Worm (Caenorhabditis elegans) whole organism, mixed stage, embryonic: ENCODE data around the gene tbb-1.
A peak's percentile ranks its signal among the peaks of the same experiment; 100 is the strongest.

Experiments used
- M03D4.4 ChIP-seq: sonication (generic microtip); optimal IDR thresholded peaks from 2 replicates; lab custom pipeline; 2017; ENCODE audit warnings: mild to moderate bottlenecking, missing genetic modification characterization, missing compliant biosample characterization
- bed-3 ChIP-seq: fragments of 200-800 bp; sonication (Bioruptor generic); optimal IDR thresholded peaks from 3 replicates; lab custom pipeline; 2018; ENCODE audit warnings: mild to moderate bottlenecking, missing genetic modification characterization, moderate library complexity, missing compliant biosample characterization
- blmp-1 ChIP-seq: fragments of 150-350 bp; optimal IDR thresholded peaks from 2 replicates; lab custom pipeline; 2014; ENCODE audit warnings: missing biosample characterization, missing genetic modification characterization
- ceh-39 ChIP-seq: fragments of 150-350 bp; optimal IDR thresholded peaks from 2 replicates; lab custom pipeline; 2014; ENCODE audit warnings: missing biosample characterization, missing genetic modification characterization
- ceh-83 ChIP-seq: fragments of 200-800 bp; sonication (Bioruptor generic); optimal IDR thresholded peaks from 2 replicates; lab custom pipeline; 2018; ENCODE audit warnings: mild to moderate bottlenecking, missing genetic modification characterization, missing compliant biosample characterization
- ces-1 ChIP-seq: fragments of 150-350 bp; optimal IDR thresholded peaks from 2 replicates; lab custom pipeline; 2014; ENCODE audit warnings: missing biosample characterization, missing genetic modification reagents, missing genetic modification characterization
- drap-1 ChIP-seq: fragments of 200-800 bp; sonication (Bioruptor generic); optimal IDR thresholded peaks from 3 replicates; lab custom pipeline; 2018; ENCODE audit warnings: mild to moderate bottlenecking, missing genetic modification characterization, missing compliant biosample characterization
- elt-1 ChIP-seq: sonication (generic microtip); optimal IDR thresholded peaks from 2 replicates; lab custom pipeline; 2017; ENCODE audit warnings: missing genetic modification characterization, mild to moderate bottlenecking, missing compliant biosample characterization, antibody characterized with exemption, moderate library complexity, borderline replicate concordance; ENCODE audit not compliant: insufficient read depth
- elt-3 ChIP-seq: fragments of 150-350 bp; optimal IDR thresholded peaks from 2 replicates; lab custom pipeline; 2014; ENCODE audit warnings: missing biosample characterization, missing genetic modification characterization
- flh-1 ChIP-seq: fragments of 200-800 bp; sonication (Bioruptor generic); optimal IDR thresholded peaks from 2 replicates; lab custom pipeline; 2018; ENCODE audit warnings: mild to moderate bottlenecking, missing genetic modification characterization, moderate library complexity, missing compliant biosample characterization
- hlh-1 ChIP-seq: fragments of 150-350 bp; optimal IDR thresholded peaks from 2 replicates; lab custom pipeline; 2014; ENCODE audit warnings: missing biosample characterization, missing genetic modification reagents, missing genetic modification characterization
- lin-13 ChIP-seq: fragments of 150-350 bp; optimal IDR thresholded peaks from 2 replicates; lab custom pipeline; 2014; ENCODE audit warnings: missing biosample characterization, missing genetic modification characterization
- lin-32 ChIP-seq: fragments of 200-800 bp; sonication (Bioruptor generic); optimal IDR thresholded peaks from 2 replicates; lab custom pipeline; 2018; ENCODE audit warnings: mild to moderate bottlenecking, missing genetic modification characterization, missing compliant biosample characterization
- lsy-2 ChIP-seq: fragments of 150-350 bp; optimal IDR thresholded peaks from 2 replicates; lab custom pipeline; 2014; ENCODE audit warnings: missing biosample characterization, missing genetic modification characterization
- mab-5 ChIP-seq: fragments of 150-350 bp; optimal IDR thresholded peaks from 2 replicates; lab custom pipeline; 2014; ENCODE audit warnings: missing biosample characterization, missing genetic modification characterization
- mep-1 ChIP-seq: fragments of 150-350 bp; optimal IDR thresholded peaks from 2 replicates; lab custom pipeline; 2017; ENCODE audit warnings: missing biosample characterization, missing genetic modification reagents, missing genetic modification characterization, inconsistent platforms
- mls-2 ChIP-seq: sonication (generic microtip); optimal IDR thresholded peaks from 2 replicates; lab custom pipeline; 2016; ENCODE audit warnings: mild to moderate bottlenecking, missing genetic modification characterization, moderate library complexity, missing compliant biosample characterization
- nhr-12 ChIP-seq: fragments of 150-350 bp; optimal IDR thresholded peaks from 2 replicates; lab custom pipeline; 2014; ENCODE audit warnings: missing biosample characterization, missing genetic modification characterization
- nhr-2 ChIP-seq: fragments of 150-350 bp; optimal IDR thresholded peaks from 2 replicates; lab custom pipeline; 2014; ENCODE audit warnings: missing biosample characterization, missing genetic modification characterization
- nhr-237 ChIP-seq: fragments of 150-350 bp; optimal IDR thresholded peaks from 2 replicates; lab custom pipeline; 2014; ENCODE audit warnings: missing biosample characterization, missing genetic modification characterization
- nhr-28 ChIP-seq: fragments of 150-350 bp; optimal IDR thresholded peaks from 2 replicates; lab custom pipeline; 2014; ENCODE audit warnings: missing biosample characterization, missing genetic modification characterization
- pha-4 ChIP-seq: fragments of 150-350 bp; optimal IDR thresholded peaks from 2 replicates; lab custom pipeline; 2018; ENCODE audit warnings: missing biosample characterization, missing genetic modification reagents, missing genetic modification characterization
- sem-2 ChIP-seq: fragments of 200-800 bp; sonication (Bioruptor generic); optimal IDR thresholded peaks from 2 replicates; lab custom pipeline; 2018; ENCODE audit warnings: mild to moderate bottlenecking, missing genetic modification characterization, missing compliant biosample characterization
- sptf-1 ChIP-seq: sonication (generic microtip); optimal IDR thresholded peaks from 2 replicates; lab custom pipeline; 2017; ENCODE audit warnings: mild to moderate bottlenecking, missing genetic modification characterization, moderate library complexity, missing compliant biosample characterization
- tbx-8 ChIP-seq: fragments of 200-800 bp; sonication (Bioruptor generic); optimal IDR thresholded peaks from 2 replicates; lab custom pipeline; 2018; ENCODE audit warnings: mild to moderate bottlenecking, missing genetic modification characterization, moderate library complexity, missing compliant biosample characterization
- unc-120 ChIP-seq: sonication (generic microtip); optimal IDR thresholded peaks from 2 replicates; lab custom pipeline; 2017; ENCODE audit warnings: missing genetic modification characterization, missing compliant biosample characterization; ENCODE audit not compliant: poor library complexity, severe bottlenecking
- unc-39 ChIP-seq: fragments of 150-350 bp; optimal IDR thresholded peaks from 2 replicates; lab custom pipeline; 2014; ENCODE audit warnings: missing biosample characterization, missing genetic modification characterization
- unc-62 ChIP-seq: fragments of 150-350 bp; optimal IDR thresholded peaks from 2 replicates; lab custom pipeline; 2014; ENCODE audit warnings: missing biosample characterization, missing genetic modification reagents, missing genetic modification characterization
- zip-8 ChIP-seq: fragments of 150-350 bp; optimal IDR thresholded peaks from 2 replicates; lab custom pipeline; 2014; ENCODE audit warnings: missing biosample characterization, missing genetic modification characterization
- ztf-11 ChIP-seq: fragments of 150-350 bp; optimal IDR thresholded peaks from 2 replicates; lab custom pipeline; 2014; ENCODE audit warnings: missing biosample characterization, missing genetic modification characterization

tbb-1 gene

DNA sequence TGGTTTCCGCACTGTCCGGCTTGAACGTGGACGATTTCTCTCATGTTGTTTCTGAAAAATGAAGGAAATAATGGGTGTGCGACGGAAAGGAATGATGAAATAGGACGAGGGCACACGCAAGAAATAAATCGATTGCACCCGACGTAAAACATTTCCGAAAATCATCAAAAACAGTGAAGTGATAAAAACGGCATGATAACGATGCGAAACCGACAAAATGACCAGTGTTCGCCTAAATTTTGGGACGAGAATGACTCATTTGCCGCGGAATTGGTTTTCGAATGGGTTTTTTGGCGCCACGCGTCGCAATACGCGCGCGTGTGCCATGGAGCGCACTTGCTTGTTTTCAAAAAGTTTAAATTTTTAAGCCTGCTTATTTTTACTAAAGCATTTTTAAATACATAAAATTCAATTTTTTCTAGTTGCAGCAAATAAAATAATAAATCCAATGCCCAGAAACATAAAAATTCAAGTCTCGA, at the start of gene tbb-1, which contains the start of gene rib-2:
Gene tbb-1 (minus strand): TSS at position 51 of the 479 bp plus-strand sequence.
Gene rib-2 (plus strand): TSS at position 429 of the 479 bp plus-strand sequence.
- peak; percentile 17 for TF ChIP-seq hlh-1
- peak; percentile 18 for TF ChIP-seq pha-4 (tag; lab: Kevin White, UChicago)
- TF ChIP-seq ceh-39, result peak; percentile 60
- no peak for TF ChIP-seq elt-3 (tag; lab: Kevin White, UChicago)
- TF ChIP-seq mep-1, result peak; percentile 93
- peak; percentile 17 for TF ChIP-seq ces-1
- peak; percentile 76 for TF ChIP-seq nhr-237 (tag; lab: Kevin White, UChicago)
- no peak for TF ChIP-seq nhr-2 (tag; lab: Kevin White, UChicago)
- no peak for TF ChIP-seq mab-5 (tag; lab: Kevin White, UChicago)
- TF ChIP-seq sptf-1 (tag; lab: Kevin White, UChicago), result no peak
- peak; percentile 28 for TF ChIP-seq drap-1 (GFP tag; lab: Kevin White, UChicago)
- peak; percentile 70 for TF ChIP-seq lsy-2
- peak; percentile 30 for TF ChIP-seq ceh-83 (GFP tag; lab: Kevin White, UChicago)
- peak; percentile 55 for TF ChIP-seq lin-13 (tag; lab: Kevin White, UChicago)

DNA sequence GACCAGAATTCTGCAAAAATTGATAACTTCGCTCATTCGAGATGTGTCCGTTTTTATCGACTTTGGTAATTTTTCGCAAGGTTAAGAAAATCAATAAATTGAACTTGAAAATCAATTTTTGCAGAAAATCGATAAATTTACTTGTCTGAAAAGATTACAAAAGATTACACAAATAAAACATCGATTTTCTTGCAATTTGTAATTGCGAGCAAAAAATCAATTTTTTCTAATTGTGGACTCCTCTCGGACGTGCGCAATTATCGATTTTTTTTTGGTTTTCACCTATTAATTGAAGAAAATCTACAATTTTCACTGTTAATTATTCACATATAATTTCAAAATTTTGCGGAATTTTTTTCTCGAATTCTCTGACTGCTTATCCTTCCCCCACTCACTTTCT, 49.0 kb upstream of the tbb-1 start:
- TF ChIP-seq ceh-83 (GFP tag; lab: Kevin White, UChicago) (no peak), lsy-2 (no peak), sptf-1 (tag; lab: Kevin White, UChicago) (no peak), lin-32 (GFP tag; lab: Kevin White, UChicago) (no peak), unc-39 (tag; lab: Kevin White, UChicago) (no peak), sem-2 (no peak), nhr-2 (tag; lab: Kevin White, UChicago) (no peak), mab-5 (tag; lab: Kevin White, UChicago) (no peak), drap-1 (GFP tag; lab: Kevin White, UChicago) (no peak), blmp-1 (no peak), ztf-11 (no peak), mep-1 (no peak), flh-1 (GFP tag; lab: Kevin White, UChicago) (no peak), pha-4 (tag; lab: Kevin White, UChicago) (no peak)

DNA sequence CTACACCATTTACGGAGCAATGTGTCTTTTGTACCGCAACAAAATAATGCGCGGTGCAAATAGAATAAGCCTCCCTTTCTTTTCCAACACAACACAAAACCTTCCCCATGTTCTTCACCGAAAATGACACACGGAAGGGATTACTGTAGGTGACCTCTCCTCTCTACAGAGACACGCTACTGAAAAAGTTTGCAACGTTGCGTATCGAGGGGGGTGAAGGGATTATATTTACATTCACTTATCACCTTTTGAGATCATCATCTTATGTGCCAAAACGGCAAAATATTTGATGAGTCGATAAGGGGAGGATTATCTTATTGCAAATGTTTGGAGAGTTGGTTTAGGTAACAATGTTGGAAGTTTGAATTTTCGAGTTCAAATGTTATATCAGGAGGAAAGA, 40.8 kb upstream of the tbb-1 start:
- TF ChIP-seq mls-2 (tag; lab: Kevin White, UChicago), result no peak
- no peak for TF ChIP-seq ces-1
- no peak for TF ChIP-seq hlh-1
- TF ChIP-seq lin-32 (GFP tag; lab: Kevin White, UChicago), result no peak
- no peak for TF ChIP-seq mab-5 (tag; lab: Kevin White, UChicago)
- TF ChIP-seq zip-8, result no peak
- no peak for TF ChIP-seq lin-13 (tag; lab: Kevin White, UChicago)
- no peak for TF ChIP-seq nhr-28 (tag; lab: Kevin White, UChicago)
- no peak for TF ChIP-seq elt-3 (tag; lab: Kevin White, UChicago)
- TF ChIP-seq bed-3 (GFP tag; lab: Kevin White, UChicago), result no peak
- TF ChIP-seq nhr-2 (tag; lab: Kevin White, UChicago), result no peak
- no peak for TF ChIP-seq unc-62
- TF ChIP-seq lsy-2, result no peak
- TF ChIP-seq sem-2, result no peak
- no peak for TF ChIP-seq nhr-12 (tag; lab: Kevin White, UChicago)
- no peak for TF ChIP-seq unc-120
- no peak for TF ChIP-seq sptf-1 (tag; lab: Kevin White, UChicago)

DNA sequence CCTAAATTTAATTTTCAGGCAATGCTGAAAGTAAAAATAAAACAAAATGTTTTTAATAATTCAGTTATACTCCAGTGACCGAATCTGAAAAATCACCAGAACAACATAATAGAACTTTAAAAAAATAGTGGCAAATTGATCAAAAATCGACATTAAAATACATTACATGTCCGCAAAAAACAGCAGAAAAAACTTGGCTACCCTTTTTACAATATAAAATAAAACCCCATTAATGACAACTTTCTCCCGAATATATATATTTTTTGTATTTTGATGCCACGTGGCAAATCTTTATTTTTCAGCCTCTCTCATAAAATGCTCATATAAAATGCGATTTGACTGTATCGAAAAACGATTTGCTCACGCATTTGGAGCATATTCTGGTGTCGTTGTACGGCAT, 39.3 kb upstream of the tbb-1 start, which contains the start of gene ptr-19:
Gene ptr-19 (plus strand): TSS at position 301 of the 400 bp plus-strand sequence.
- no peak for TF ChIP-seq tbx-8 (GFP tag; lab: Kevin White, UChicago)

DNA sequence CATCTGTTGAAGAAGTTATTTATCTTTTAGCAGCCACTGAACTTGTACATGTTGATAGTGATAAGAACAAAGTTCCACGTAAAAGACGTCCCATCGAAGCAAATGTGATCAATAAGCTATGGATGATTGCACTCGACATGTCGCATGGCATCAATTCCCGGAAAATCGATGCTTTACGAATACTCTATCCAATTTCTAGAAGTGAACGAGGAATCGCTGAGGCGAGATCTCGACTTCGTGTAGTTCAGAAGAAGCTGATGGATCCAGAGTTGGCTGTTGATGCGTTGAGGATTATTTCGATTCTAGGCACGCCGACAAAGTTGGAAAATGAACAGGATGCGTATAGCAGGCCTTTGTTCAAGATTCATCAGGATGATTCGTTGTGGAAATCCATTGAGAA, 27.5 kb upstream of the tbb-1 start:
- TF ChIP-seq ces-1, result no peak
- no peak for TF ChIP-seq unc-39 (tag; lab: Kevin White, UChicago)
- no peak for TF ChIP-seq drap-1 (GFP tag; lab: Kevin White, UChicago)
- TF ChIP-seq sem-2, result no peak
- no peak for TF ChIP-seq lin-32 (GFP tag; lab: Kevin White, UChicago)
- TF ChIP-seq elt-3 (tag; lab: Kevin White, UChicago), result no peak
- TF ChIP-seq nhr-12 (tag; lab: Kevin White, UChicago), result no peak
- no peak for TF ChIP-seq ceh-39
- TF ChIP-seq nhr-28 (tag; lab: Kevin White, UChicago), result no peak

DNA sequence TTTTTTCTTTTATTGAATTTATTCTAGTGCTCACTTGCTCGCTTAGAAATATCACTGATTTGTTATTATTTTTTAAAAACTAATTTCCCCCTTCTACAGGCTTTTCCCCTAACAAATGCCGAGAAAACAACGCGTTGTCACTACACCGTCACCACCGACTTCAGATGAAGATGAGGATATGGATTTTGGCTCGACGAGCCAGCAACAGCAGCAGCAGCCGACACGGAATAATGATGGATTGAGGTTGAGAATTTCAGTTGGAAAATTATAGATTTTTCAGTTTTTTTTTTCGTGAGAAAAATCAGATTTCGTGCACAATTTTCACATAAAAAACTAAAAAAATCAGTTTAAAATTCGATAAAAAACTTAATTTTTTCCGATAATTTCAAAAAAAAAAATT, 20.8 kb upstream of the tbb-1 start, which contains the start of gene dpy-28:
Gene dpy-28 (plus strand): TSS at position 100 of the 400 bp plus-strand sequence.
- TF ChIP-seq unc-62 (no peak), nhr-237 (tag; lab: Kevin White, UChicago) (no peak), ceh-83 (GFP tag; lab: Kevin White, UChicago) (no peak), lin-13 (tag; lab: Kevin White, UChicago) (no peak), lin-32 (GFP tag; lab: Kevin White, UChicago) (no peak), nhr-28 (tag; lab: Kevin White, UChicago) (no peak), sem-2 (no peak), elt-3 (tag; lab: Kevin White, UChicago) (no peak), lsy-2 (no peak), nhr-12 (tag; lab: Kevin White, UChicago) (no peak), mep-1 (no peak), elt-1 (tag; lab: Kevin White, UChicago) (no peak), sptf-1 (tag; lab: Kevin White, UChicago) (no peak), M03D4.4 (no peak), ztf-11 (no peak)
